Worm (Caenorhabditis elegans): ENCODE measurements around the gene Y54G2A.45.

Y54G2A.45 gene

DNA sequence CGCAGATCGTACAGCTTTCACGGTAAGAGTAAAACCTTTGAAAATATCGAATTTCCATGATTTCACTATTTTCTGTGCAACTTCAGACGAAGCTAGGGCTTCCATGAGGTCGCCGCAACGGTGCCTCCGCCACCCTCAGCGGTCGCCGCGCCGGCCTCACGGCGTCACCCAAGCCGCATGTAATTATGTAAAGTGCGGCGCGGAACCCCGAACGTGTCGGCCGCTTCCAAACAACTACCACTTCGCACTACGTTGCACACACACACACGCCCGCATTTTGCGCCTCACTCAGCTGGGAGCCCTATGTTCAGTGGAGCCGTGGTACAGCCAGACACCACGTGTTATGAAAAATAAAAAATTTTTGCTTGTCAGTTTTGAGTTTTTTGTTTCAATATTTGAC, 11.4 kb downstream of the Y54G2A.45 start:
- TF ChIP-seq tbx-2 (tag; optimal IDR thresholded peaks at IDR 0.05) (no peak), jun-1 (tag; optimal IDR thresholded peaks at IDR 0.05) (no peak), ceh-9 (tag; optimal IDR thresholded peaks at IDR 0.05) (no peak)

DNA sequence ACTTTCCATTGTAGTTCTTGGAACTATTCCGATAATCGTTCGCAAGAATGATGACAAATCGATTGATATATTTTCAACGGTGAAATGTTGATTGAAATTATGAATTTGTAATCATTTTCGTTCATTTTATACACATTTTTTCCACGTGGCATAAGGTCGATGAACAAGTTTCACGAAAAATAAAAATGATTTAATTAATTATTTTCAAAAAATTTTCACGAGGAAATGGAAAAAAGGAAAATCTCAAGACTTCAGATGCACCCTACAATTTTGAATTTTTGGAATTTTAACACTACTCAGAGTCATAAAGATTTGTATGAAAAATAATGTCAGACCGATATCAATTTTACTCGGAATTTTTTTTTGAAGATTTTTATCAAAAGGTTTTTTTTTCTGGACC, 14.0 kb downstream of the Y54G2A.45 start, which contains the start of gene Y54G2A.13:
Gene Y54G2A.13 (minus strand): TSS at position 101 of the 400 bp plus-strand sequence.
- no peak for TF ChIP-seq mml-1 (tag; optimal IDR thresholded peaks at IDR 0.05)
- no peak for TF ChIP-seq pha-4 (tag; optimal IDR thresholded peaks at IDR 0.05)
- TF ChIP-seq snpc-4 (tag; optimal IDR thresholded peaks at IDR 0.05), result no peak
- no peak for TF ChIP-seq hmg-11 (tag; optimal IDR thresholded peaks at IDR 0.05)
- TF ChIP-seq ama-1 (optimal IDR thresholded peaks at IDR 0.05), result no peak
- TF ChIP-seq aly-2 (tag; optimal IDR thresholded peaks at IDR 0.05), result no peak
- no peak for TF ChIP-seq elt-2 (tag; optimal IDR thresholded peaks at IDR 0.05)

DNA sequence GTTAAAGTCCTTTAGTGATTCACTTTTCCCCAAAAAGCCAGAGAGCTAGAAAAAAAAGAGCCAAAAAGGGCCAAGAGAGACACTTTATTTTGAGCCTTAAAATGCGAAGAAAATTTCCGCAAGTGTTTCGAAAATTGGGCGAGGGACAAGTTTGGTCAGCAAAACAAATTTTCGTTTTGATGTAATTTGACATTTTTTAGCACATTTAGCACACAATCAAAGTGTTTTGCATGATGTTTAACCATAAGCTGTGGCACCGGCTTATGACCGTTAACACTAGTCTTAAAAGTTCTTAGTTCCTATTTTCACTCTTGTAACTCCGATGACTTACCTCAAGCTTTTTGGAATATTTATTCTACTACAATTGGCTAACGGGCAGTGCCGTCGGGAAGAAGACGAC, 14.8 kb downstream of the Y54G2A.45 start, which contains the start of gene Y54G2A.37:
Gene Y54G2A.37 (plus strand): TSS at position 301 of the 400 bp plus-strand sequence.
- TF ChIP-seq elt-2 (tag; optimal IDR thresholded peaks at IDR 0.05) (no peak), daf-12 (tag; optimal IDR thresholded peaks at IDR 0.05) (no peak), egl-5 (tag; optimal IDR thresholded peaks at IDR 0.05) (no peak), mdl-1 (tag; optimal IDR thresholded peaks at IDR 0.05) (no peak), pqm-1 (tag; optimal IDR thresholded peaks at IDR 0.05) (no peak), pha-4 (tag; optimal IDR thresholded peaks at IDR 0.05) (no peak)

DNA sequence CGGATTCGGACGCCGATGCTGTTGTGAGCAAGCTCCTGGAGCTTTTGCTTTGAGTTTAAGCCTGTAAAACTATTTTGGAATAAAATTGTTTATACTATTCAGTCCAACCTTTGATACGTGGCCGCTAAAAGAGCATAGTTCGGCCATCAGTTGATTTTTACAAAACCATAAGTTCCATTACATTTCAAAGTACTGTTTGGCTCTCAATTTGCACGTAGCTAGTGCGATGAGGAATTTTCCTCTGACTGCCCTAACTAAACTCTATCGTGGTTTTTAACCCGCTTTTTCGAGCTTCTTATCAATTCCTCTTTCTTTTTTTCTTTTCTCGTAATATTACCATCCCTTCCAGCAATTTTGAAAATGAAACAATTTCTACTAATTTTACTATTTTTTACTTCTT, 17.8 kb downstream of the Y54G2A.45 start, which contains the start of gene clec-80:
Gene clec-80 (plus strand): TSS at position 301 of the 400 bp plus-strand sequence.
- TF ChIP-seq daf-12 (tag; optimal IDR thresholded peaks at IDR 0.05), result no peak

DNA sequence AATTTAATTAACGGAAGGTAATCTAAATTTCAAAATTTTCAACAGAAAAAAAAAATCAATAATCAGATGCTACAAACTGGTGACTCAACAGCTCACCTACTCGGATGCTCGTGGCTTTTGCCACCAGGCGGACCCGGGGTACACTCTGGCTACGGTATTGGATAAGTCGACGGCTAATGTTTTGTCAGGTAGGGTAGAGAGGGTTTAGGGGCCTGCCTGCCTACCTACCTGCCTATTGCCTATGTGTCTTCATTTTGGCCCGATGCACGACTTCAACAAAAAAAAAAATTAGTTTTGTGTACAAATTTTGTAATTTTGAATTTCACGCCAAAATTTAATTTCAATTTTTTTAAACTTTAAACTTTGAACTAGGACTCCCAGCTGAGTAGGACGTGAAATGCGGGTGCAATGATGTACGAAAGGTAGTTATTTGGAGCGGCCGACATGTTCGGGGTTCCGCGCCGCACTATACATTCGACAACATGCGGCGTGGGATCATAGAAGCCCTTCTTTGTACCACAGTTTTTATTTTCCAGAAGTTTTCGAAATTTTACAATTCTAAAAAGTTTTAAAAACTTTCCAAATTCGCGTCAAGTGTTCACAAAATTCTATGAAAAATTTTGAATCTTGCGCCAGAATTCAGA, 19.9 kb downstream of the Y54G2A.45 start:
- no peak for TF ChIP-seq ama-1 (optimal IDR thresholded peaks at IDR 0.05)
- TF ChIP-seq lsy-12 (tag; optimal IDR thresholded peaks at IDR 0.05), result peak; percentile 53
- peak; percentile 24 for TF ChIP-seq snpc-4 (tag; optimal IDR thresholded peaks at IDR 0.05)

DNA sequence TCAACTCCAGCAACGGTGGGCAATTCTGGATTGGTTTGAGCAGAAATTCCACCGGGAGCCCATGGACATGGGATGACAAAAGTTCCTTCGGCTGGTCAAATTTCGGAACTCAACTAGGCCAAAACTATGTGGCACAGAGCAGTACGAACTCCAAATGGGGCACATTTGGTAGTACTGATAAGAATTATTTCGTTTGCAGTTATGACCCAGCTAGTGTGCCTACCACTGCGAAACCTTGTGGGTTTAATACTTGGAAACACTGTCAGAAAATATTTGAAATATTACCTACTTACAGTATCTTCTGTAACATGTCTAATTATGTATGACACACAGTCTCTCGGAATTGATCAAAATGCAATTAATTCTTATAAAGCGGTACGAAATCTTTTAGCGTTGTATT, 20.7 kb downstream of the Y54G2A.45 start:
- TF ChIP-seq snpc-4 (tag; optimal IDR thresholded peaks at IDR 0.05), result no peak
- TF ChIP-seq ceh-28 (tag; optimal IDR thresholded peaks at IDR 0.05), result no peak
- no peak for TF ChIP-seq daf-12 (tag; optimal IDR thresholded peaks at IDR 0.05)
- TF ChIP-seq ztf-11 (tag; optimal IDR thresholded peaks at IDR 0.05), result no peak
- TF ChIP-seq ceh-9 (tag; optimal IDR thresholded peaks at IDR 0.05), result no peak
- no peak for TF ChIP-seq jun-1 (tag; optimal IDR thresholded peaks at IDR 0.05)
- no peak for TF ChIP-seq elt-1 (tag; optimal IDR thresholded peaks at IDR 0.05)

DNA sequence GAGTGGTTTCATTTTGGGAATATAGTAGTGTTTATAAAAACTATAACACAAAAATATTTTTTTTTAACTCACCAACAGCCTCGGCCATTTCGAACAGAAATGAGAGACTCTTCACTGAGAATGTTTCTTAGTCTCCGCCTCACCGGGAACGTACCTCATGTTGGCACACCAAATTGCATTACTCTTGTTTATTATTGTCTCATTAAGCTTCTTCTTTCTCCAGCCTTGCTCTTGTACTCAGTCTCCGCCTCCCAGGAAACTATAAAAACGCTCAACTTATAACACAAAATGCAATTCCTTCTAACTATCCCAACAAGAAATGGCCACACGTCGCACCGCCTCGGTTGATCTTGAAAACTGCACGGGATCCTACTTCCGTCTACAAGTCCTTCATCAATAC, 26.9 kb downstream of the Y54G2A.45 start, which contains the start of the genes Y54G2A.48 and pudl-1:
Gene Y54G2A.48 (minus strand): TSS at position 101 of the 400 bp plus-strand sequence.
Gene pudl-1 (plus strand): TSS at position 320 of the 400 bp plus-strand sequence.
- TF ChIP-seq lin-39 (tag; optimal IDR thresholded peaks at IDR 0.05) (no peak), tbx-2 (tag; optimal IDR thresholded peaks at IDR 0.05) (no peak), lsy-12 (tag; optimal IDR thresholded peaks at IDR 0.05) (no peak), snpc-4 (tag; optimal IDR thresholded peaks at IDR 0.05) (no peak), ceh-82 (tag; optimal IDR thresholded peaks at IDR 0.05) (no peak), nhr-28 (tag; optimal IDR thresholded peaks at IDR 0.05) (no peak), nhr-77 (tag; optimal IDR thresholded peaks at IDR 0.05) (no peak), ztf-4 (tag; optimal IDR thresholded peaks at IDR 0.05) (no peak), jun-1 (tag; optimal IDR thresholded peaks at IDR 0.05) (no peak), nhr-237 (tag; optimal IDR thresholded peaks at IDR 0.05) (no peak), fkh-10 (GFP tag; optimal IDR thresholded peaks at IDR 0.05) (no peak), nhr-23 (tag; optimal IDR thresholded peaks at IDR 0.05) (no peak), sea-2 (GFP tag; optimal IDR thresholded peaks at IDR 0.05) (no peak), pqm-1 (tag; optimal IDR thresholded peaks at IDR 0.05) (no peak), mml-1 (tag; optimal IDR thresholded peaks at IDR 0.05) (no peak), unc-39 (tag; optimal IDR thresholded peaks at IDR 0.05) (no peak)

Data from whole organism, L3 larva.